Worm (Caenorhabditis elegans) whole organism, L4 larva: ENCODE measurements around the gene sid-2.

Experiments used
- F10B5.3 ChIP-seq: sonication (generic microtip); optimal IDR thresholded peaks from 2 replicates; lab custom pipeline; 2016; ENCODE audit warnings: mild to moderate bottlenecking, missing genetic modification characterization, missing compliant biosample characterization
- F44E2.7 ChIP-seq: fragments of 200-800 bp; sonication (Bioruptor generic); IDR thresholded peaks from 2 replicates; pipeline ENCODE4 v2.1.2; 2022; ENCODE audit warnings: missing genetic modification characterization, missing compliant biosample characterization
- aly-2 ChIP-seq: sonication (generic microtip); optimal IDR thresholded peaks from 2 replicates; lab custom pipeline; 2018; ENCODE audit warnings: missing biosample characterization, missing genetic modification characterization
- dmd-9 ChIP-seq: fragments of 200-800 bp; sonication (Bioruptor generic); IDR thresholded peaks from 2 replicates; pipeline ENCODE4 v1.3.6; 2022; ENCODE audit warnings: missing genetic modification reagents, missing genetic modification characterization, missing compliant biosample characterization
- lin-39 ChIP-seq: fragments of 150-350 bp; optimal IDR thresholded peaks from 2 replicates; lab custom pipeline; 2014; ENCODE audit warnings: missing biosample characterization, missing genetic modification reagents, missing genetic modification characterization
- mep-1 ChIP-seq: fragments of 150-350 bp; sonication (generic microtip); optimal IDR thresholded peaks from 3 replicates; lab custom pipeline; 2014; ENCODE audit warnings: missing biosample characterization, missing genetic modification characterization

ce11 chrIII:13643534-13643933 is 35.7 kb upstream of the sid-2 start, which contains the start of the genes drr-2 and set-16:
- TF ChIP-seq mep-1 (tag; lab: Kevin White, UChicago) (peak; percentile 99), lin-39 (tag; lab: Kevin White, UChicago) (no peak), F10B5.3 (tag; lab: Kevin White, UChicago) (peak; percentile 95), F44E2.7 (GFP tag; lab: Robert Waterston, UW) (peak; percentile 96), aly-2 (tag; lab: Kevin White, UChicago) (no peak), dmd-9 (GFP tag; lab: Robert Waterston, UW) (peak; percentile 98)
